Fruit fly (Drosophila melanogaster): ENCODE results near the gene CG11537.

CG11537 gene

dm6 chr3L:3111127-3111526 is 32.1 kb downstream of the CG11537 start, which contains the start of gene CG45066:
CG45066 (minus strand) TSS chr3L:3111227.
- TF ChIP-seq CG15710 (tag; optimal IDR thresholded peaks at IDR 0.05) (no peak), Snoo (tag; optimal IDR thresholded peaks at IDR 0.05) (no peak), CG34367 (tag; optimal IDR thresholded peaks at IDR 0.05) (no peak), CG9948 (tag; optimal IDR thresholded peaks at IDR 0.05) (no peak), Pif1B (GFP tag; optimal IDR thresholded peaks at IDR 0.05) (no peak), fd96Ca (GFP tag; IDR thresholded peaks at IDR 0.05) (no peak), Ets98B (GFP tag; IDR thresholded peaks at IDR 0.05) (no peak), CG14655 (GFP tag; optimal IDR thresholded peaks at IDR 0.05) (no peak)

dm6 chr3L:3109417-3110090 is 33.7 kb downstream of the CG11537 start:
- TF ChIP-seq Pif1B (GFP tag; optimal IDR thresholded peaks at IDR 0.05) = peak; percentile 24
- TF ChIP-seq Snoo (tag; optimal IDR thresholded peaks at IDR 0.05) = no peak
- TF ChIP-seq gl (tag; optimal IDR thresholded peaks at IDR 0.05) = no peak
- no peak for TF ChIP-seq CG8301 (tag; optimal IDR thresholded peaks at IDR 0.05)
- peak; percentile 51 for TF ChIP-seq CG15710 (tag; optimal IDR thresholded peaks at IDR 0.05)
- TF ChIP-seq CG9948 (tag; optimal IDR thresholded peaks at IDR 0.05) = peak; percentile 12
- TF ChIP-seq CG13204 (GFP tag; optimal IDR thresholded peaks at IDR 0.05) = peak; percentile 33
- TF ChIP-seq Pif1A (GFP tag; optimal IDR thresholded peaks at IDR 0.05) = no peak
- TF ChIP-seq EcR (GFP tag; optimal IDR thresholded peaks at IDR 0.05) = peak; percentile 43

- TF ChIP-seq EcR (GFP tag; optimal IDR thresholded peaks at IDR 0.05) = peak; percentile 46
- no peak for TF ChIP-seq Pif1A (GFP tag; optimal IDR thresholded peaks at IDR 0.05)
These were observed 34.3 kb downstream of the CG11537 start for dm6 chr3L:3108964-3109363.

- TF ChIP-seq Pif1B (GFP tag; optimal IDR thresholded peaks at IDR 0.05) (no peak), Ets98B (GFP tag; IDR thresholded peaks at IDR 0.05) (no peak), CG14655 (GFP tag; optimal IDR thresholded peaks at IDR 0.05) (no peak), CG32121 (GFP tag; IDR thresholded peaks at IDR 0.05) (no peak), rn (GFP tag; IDR thresholded peaks at IDR 0.05) (no peak), EcR (GFP tag; optimal IDR thresholded peaks at IDR 0.05) (no peak), Pif1A (GFP tag; optimal IDR thresholded peaks at IDR 0.05) (no peak), CG4496 (GFP tag; IDR thresholded peaks at IDR 0.05) (0 out of 3 replicates have a peak, but pooled peaks have one; percentile 12), CG10348 (GFP tag; IDR thresholded peaks at IDR 0.05) (no peak)
These were observed 35.1 kb downstream of the CG11537 start for dm6 chr3L:3108040-3108615.

- peak; percentile 92 for TF ChIP-seq fd96Ca (GFP tag; IDR thresholded peaks at IDR 0.05)
- TF ChIP-seq rn (GFP tag; IDR thresholded peaks at IDR 0.05) = peak; percentile 78
- TF ChIP-seq CG12605 (GFP tag; IDR thresholded peaks at IDR 0.05) = peak; percentile 71
- peak; percentile 81 for TF ChIP-seq CG8301 (tag; optimal IDR thresholded peaks at IDR 0.05)
- peak; percentile 73 for TF ChIP-seq CG9948 (tag; optimal IDR thresholded peaks at IDR 0.05)
- TF ChIP-seq Snoo (tag; optimal IDR thresholded peaks at IDR 0.05) = peak; percentile 64
- peak; percentile 62 for TF ChIP-seq gl (tag; optimal IDR thresholded peaks at IDR 0.05)
- TF ChIP-seq EcR (GFP tag; optimal IDR thresholded peaks at IDR 0.05) = peak; percentile 32
- TF ChIP-seq Ets98B (GFP tag; IDR thresholded peaks at IDR 0.05) = peak; percentile 89
- peak; percentile 87 for TF ChIP-seq CG34367 (tag; optimal IDR thresholded peaks at IDR 0.05)
- TF ChIP-seq Pif1B (GFP tag; optimal IDR thresholded peaks at IDR 0.05) = peak; percentile 77
- no peak for TF ChIP-seq D1 (tag; optimal IDR thresholded peaks at IDR 0.05)
- TF ChIP-seq CG4496 (GFP tag; IDR thresholded peaks at IDR 0.05) = peak; percentile 90
- peak; percentile 91 for TF ChIP-seq CG15710 (tag; optimal IDR thresholded peaks at IDR 0.05)
- peak; percentile 95 for TF ChIP-seq CG32121 (GFP tag; IDR thresholded peaks at IDR 0.05)
- TF ChIP-seq CG10348 (GFP tag; IDR thresholded peaks at IDR 0.05) = peak; percentile 66
- TF ChIP-seq CG8159 (tag; optimal IDR thresholded peaks at IDR 0.05) = peak; percentile 89
- peak; percentile 88 for TF ChIP-seq CG14655 (GFP tag; optimal IDR thresholded peaks at IDR 0.05)
- peak; percentile 86 for TF ChIP-seq CG17806 (tag; optimal IDR thresholded peaks at IDR 0.05)
- peak; percentile 80 for TF ChIP-seq CG13204 (GFP tag; optimal IDR thresholded peaks at IDR 0.05)
- peak; percentile 89 for TF ChIP-seq Pif1A (GFP tag; optimal IDR thresholded peaks at IDR 0.05)
These were observed 36.1 kb downstream of the CG11537 start, which contains the start of gene Cht7 for dm6 chr3L:3106908-3107821. Cht7 (minus strand) TSS chr3L:3106958.

- TF ChIP-seq Pif1A (GFP tag; optimal IDR thresholded peaks at IDR 0.05) = peak; percentile 37
- no peak for TF ChIP-seq Snoo (tag; optimal IDR thresholded peaks at IDR 0.05)
- no peak for TF ChIP-seq fd96Ca (GFP tag; IDR thresholded peaks at IDR 0.05)
- no peak for TF ChIP-seq Pif1B (GFP tag; optimal IDR thresholded peaks at IDR 0.05)
- no peak for TF ChIP-seq CG4496 (GFP tag; IDR thresholded peaks at IDR 0.05)
- peak; percentile 74 for TF ChIP-seq CG15710 (tag; optimal IDR thresholded peaks at IDR 0.05)
- TF ChIP-seq CG13204 (GFP tag; optimal IDR thresholded peaks at IDR 0.05) = peak; percentile 7
- no peak for TF ChIP-seq CG12605 (GFP tag; IDR thresholded peaks at IDR 0.05)
- peak; percentile 77 for TF ChIP-seq CG8159 (tag; optimal IDR thresholded peaks at IDR 0.05)
- no peak for TF ChIP-seq CG10348 (GFP tag; IDR thresholded peaks at IDR 0.05)
- no peak for TF ChIP-seq Ets98B (GFP tag; IDR thresholded peaks at IDR 0.05)
- peak; percentile 64 for TF ChIP-seq CG34367 (tag; optimal IDR thresholded peaks at IDR 0.05)
- peak; percentile 13 for TF ChIP-seq gl (tag; optimal IDR thresholded peaks at IDR 0.05)
- TF ChIP-seq CG9948 (tag; optimal IDR thresholded peaks at IDR 0.05) = peak; percentile 49
- peak; percentile 63 for TF ChIP-seq CG17806 (tag; optimal IDR thresholded peaks at IDR 0.05)
- peak; percentile 64 for TF ChIP-seq CG14655 (GFP tag; optimal IDR thresholded peaks at IDR 0.05)
- TF ChIP-seq D1 (tag; optimal IDR thresholded peaks at IDR 0.05) = no peak
- peak; percentile 69 for TF ChIP-seq CG8301 (tag; optimal IDR thresholded peaks at IDR 0.05)
- TF ChIP-seq CG32121 (GFP tag; IDR thresholded peaks at IDR 0.05) = no peak
- peak; percentile 40 for TF ChIP-seq EcR (GFP tag; optimal IDR thresholded peaks at IDR 0.05)
- no peak for TF ChIP-seq rn (GFP tag; IDR thresholded peaks at IDR 0.05)
These were observed 37.1 kb downstream of the CG11537 start for dm6 chr3L:3106146-3106545.
